Fruit fly (Drosophila melanogaster) whole organism, wandering third instar larva: ENCODE data around the gene CG8051.

Source experiments
- Myc ChIP-seq: fragments of >200 bp; optimal IDR thresholded peaks from 2 replicates; lab custom pipeline; 2017
- dmrt93B ChIP-seq: fragments of 200-800 bp; sonication (Bioruptor generic); optimal IDR thresholded peaks from 2 replicates; lab custom pipeline; 2018; ENCODE audit warnings: missing biosample characterization, mild to moderate bottlenecking, missing genetic modification characterization
- jim ChIP-seq: fragments of 175-275, 200-325 bp; sonication (Bioruptor generic); optimal IDR thresholded peaks from 2 replicates; lab custom pipeline; 2016; ENCODE audit warnings: missing biosample characterization, mild to moderate bottlenecking, missing genetic modification characterization
- lola ChIP-seq: fragments of >200 bp; optimal IDR thresholded peaks from 2 replicates; lab custom pipeline; 2017; ENCODE audit warnings: missing biosample characterization, missing genetic modification characterization
- psq ChIP-seq: fragments of 200-800 bp; sonication (Bioruptor generic); optimal IDR thresholded peaks from 3 replicates; lab custom pipeline; 2017; ENCODE audit warnings: missing biosample characterization, mild to moderate bottlenecking, missing genetic modification characterization, moderate library complexity
- tai ChIP-seq: sonication (Bioruptor generic); optimal IDR thresholded peaks from 2 replicates; lab custom pipeline; 2016; ENCODE audit warnings: missing biosample characterization, missing genetic modification characterization
- usp ChIP-seq: fragments of >200 bp; optimal IDR thresholded peaks from 2 replicates; lab custom pipeline; 2017; ENCODE audit warnings: missing biosample characterization, missing genetic modification characterization

DNA sequence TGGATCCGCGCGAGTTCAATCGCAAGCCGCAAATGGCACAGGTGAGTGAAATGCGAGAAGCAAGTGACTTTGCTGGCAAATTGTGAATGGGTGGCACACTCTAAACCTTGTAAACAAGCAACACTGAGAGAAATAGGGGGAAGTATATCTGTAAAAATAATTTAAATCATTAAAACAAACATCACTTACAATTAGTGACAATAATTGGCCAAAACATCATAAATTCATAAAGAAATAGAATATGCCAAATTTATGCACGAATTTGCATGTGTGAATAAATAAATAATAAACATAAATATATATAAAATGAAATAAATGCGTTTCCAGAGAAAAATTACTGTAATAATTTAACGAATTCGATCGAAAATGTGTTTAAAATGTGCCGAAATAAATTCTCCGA is 45.2 kb downstream of the CG8051 start:
- TF ChIP-seq dmrt93B (GFP tag; lab: Kevin White, UChicago): no peak
- no peak for TF ChIP-seq lola (GFP tag; lab: Kevin White, UChicago)
- no peak for TF ChIP-seq Myc (lab: Kevin White, UChicago)
- no peak for TF ChIP-seq tai (GFP tag; lab: Kevin White, UChicago)
- TF ChIP-seq psq (GFP tag; lab: Kevin White, UChicago): no peak
- no peak for TF ChIP-seq jim (GFP tag; lab: Kevin White, UChicago)
- no peak for TF ChIP-seq usp (GFP tag; lab: Kevin White, UChicago)
